Fruit fly (Drosophila melanogaster): ENCODE data around the gene CG4151.

The CG4151 gene

DNA sequence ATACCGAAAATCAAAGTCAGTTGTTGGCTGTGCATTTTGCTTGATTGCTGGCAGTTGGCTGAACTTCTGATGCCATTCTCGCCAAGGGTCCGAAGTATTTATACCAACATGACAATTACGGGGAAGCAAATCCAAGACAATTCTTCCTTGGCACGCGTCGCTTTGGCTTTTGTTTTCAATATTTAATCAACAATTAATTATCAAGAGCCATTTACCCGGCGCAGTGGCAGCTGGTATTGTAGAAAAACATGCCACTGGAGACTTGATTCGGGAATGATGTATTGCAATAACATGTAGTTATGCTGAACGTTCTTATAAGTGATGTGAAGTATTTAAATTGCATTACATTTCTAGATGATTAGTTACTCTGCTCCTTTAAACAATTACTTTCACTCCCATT, at the start of gene CG4151, which contains the start of gene CG32762:
CG4151 (plus strand) TSS at position 348 of the 400 bp plus-strand sequence.
CG32762 (minus strand) TSS at position 101 of the 400 bp plus-strand sequence.
- TF ChIP-seq noc (tag; optimal IDR thresholded peaks at IDR 0.05) = no peak

DNA sequence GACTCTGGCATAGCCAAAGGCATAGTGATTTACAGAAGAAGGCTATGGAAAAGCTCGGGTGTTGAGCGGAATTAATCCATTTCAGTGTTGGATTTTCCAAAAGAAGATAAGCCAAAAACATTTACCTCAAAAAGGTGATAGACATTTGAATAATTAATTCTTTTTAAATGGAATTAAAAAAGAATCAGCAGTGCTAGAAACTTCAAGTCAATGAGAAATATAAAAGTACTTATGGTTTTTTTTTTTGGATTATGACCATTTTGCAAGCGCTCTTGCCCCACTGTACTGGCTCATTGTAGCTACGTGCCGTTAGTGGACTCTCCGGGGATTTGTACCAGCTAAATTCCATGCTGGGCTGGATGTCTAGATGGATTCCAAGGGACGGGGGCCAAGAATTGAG, 15.4 kb upstream of the CG4151 start:
- TF ChIP-seq noc (tag; optimal IDR thresholded peaks at IDR 0.05) = no peak

DNA sequence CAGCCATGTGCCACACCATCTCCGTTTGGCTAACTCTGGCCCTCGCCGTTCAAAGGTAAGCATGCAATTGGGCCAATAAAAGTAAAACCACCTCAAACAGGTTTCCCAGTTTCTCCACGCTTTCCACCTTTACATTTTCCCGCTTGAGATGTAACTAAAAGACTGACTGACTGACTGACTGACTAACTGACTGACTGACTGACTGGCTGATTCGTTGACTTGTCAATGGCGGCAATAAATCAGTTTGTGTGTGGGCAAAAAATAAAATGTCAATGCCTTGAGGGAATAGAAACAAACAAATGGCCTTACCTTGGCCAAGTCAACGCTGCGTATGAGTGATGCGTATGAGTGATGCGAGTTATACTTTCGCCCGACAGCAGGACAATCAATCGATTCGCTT, 13.9 kb upstream of the CG4151 start:
- TF ChIP-seq noc (tag; optimal IDR thresholded peaks at IDR 0.05) = no peak

DNA sequence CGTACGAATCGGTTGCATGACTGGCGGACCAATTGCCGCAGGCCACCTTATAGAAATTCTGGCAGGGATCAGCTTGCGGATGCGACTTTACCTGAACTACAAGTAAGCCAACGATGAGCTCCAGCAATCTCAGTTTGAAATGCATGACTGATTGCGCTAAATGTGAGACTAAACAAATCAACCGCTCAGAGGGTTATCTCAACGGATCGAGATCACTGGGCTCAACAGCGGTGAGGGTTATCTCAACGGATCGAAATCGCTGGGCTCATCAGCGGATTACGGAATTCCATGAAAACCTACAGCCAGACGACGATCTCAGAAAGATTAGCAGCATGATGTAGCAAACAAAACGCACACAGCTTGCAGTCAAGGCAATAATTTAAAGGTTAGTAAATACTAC, 5.4 kb upstream of the CG4151 start, which contains the start of gene frma:
frma (minus strand) TSS at position 152 of the 400 bp plus-strand sequence.
- no peak for TF ChIP-seq noc (tag; optimal IDR thresholded peaks at IDR 0.05)

DNA sequence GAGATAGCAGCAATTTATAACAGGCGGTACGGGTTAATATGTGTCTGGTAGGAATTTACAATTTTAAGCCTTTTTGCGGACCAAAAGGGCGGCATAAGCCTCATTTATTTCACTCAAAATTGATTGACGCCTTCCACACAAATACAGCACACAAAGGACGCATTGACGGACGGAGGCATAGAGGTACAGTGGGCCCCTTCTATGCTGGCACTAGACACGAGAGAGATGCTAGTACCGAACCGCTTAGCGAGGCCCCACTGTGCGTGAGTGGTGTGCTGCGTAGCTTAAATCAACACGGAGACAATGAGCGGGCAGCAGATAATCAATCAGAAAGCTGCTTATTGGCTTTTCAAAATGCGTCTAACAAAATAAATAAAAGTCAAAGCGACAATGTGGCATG, 4.5 kb upstream of the CG4151 start:
- no peak for TF ChIP-seq noc (tag; optimal IDR thresholded peaks at IDR 0.05)

DNA sequence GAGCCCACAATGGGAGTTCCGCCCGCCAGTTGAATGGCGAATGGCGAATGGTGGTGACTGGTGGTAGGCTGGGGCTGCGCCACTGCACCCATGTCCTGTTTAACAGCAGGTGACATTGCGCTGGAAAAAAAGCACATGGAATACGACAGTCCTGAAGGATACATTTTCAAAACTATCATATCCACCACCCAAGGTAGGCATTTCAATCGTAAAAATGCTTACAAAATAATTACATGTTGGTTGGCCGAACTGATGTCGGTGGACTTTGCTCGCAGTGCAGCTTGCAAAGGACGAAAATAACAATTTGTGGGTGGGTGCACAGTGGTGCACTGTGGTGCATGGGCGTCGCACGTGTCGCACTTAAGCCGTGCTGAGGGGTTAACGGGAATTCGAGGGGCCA, 2.6 kb downstream of the CG4151 start:
- TF ChIP-seq noc (tag; optimal IDR thresholded peaks at IDR 0.05) = no peak

DNA sequence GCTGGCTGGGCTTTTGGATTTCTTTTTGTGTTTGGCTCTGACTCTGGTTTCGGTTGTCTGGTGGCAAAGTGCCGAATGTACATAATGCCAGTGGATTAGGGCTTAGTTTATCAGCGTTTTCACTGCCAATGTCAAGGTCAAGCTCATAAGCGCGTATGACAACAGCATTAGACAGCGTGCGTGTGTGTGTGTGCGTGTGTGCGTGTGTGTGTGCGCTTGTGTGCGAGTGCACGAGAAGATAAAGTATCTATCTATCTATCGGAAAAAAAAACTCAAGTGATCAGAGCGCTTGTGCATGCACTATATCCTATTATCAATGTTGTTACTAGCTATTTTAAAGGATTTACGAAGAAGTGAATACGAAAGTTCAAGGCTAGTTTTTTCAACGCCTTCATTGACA, 9.9 kb downstream of the CG4151 start:
- no peak for TF ChIP-seq noc (tag; optimal IDR thresholded peaks at IDR 0.05)

DNA sequence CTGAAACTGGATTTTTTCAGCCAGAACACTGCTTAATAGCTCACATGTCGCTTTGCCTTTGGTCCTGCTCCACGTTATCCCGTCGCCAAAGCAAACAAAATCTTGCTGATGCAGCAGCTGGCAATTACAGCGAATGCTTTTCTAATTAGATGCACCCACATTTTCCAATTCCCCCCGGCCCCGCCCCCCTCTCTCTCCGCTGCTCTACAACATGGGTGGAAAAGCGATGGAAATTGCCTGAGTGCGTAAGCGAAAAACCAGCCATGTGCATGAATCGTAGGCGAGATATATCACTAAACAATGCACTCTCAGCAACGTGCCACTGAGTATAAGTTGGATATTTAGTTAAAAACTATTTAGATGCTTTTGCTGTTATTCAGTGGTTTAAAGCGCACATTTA, 13.9 kb downstream of the CG4151 start:
- no peak for TF ChIP-seq noc (tag; optimal IDR thresholded peaks at IDR 0.05)

DNA sequence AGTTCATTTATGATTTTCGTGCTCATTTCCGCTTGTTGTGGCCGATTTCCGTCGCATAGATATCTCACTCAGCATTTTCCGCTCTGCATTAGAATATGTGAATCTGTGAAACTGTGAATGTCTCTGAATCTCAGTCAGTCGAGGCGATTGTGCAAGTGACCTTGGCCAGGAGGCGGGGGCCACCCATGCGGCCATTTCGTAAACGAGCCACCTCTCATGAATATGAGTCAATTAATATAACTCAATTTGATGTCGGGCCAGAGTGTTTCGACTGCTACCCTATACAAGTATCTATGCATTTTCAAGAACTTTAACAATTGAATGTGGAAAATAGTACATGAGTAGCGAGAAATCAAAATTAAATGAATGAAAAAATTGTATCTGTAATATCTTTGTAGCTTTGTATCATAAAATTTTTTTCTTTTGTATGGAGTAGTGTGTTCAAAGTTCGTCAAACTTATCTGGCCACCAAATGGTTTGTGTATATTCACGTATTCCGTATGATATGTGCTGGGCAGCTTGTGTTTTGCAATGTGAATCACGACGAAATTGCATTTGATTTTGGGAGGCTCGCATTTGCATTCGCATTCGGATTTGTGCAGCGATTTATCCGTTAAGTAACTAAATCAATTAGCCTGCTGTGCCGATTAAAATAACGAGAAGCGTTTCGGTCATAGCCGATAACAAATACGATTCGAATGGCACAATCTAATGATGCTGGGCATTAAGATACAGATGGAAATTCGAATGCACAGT, 14.8 kb downstream of the CG4151 start, which contains the start of gene CG12730:
CG12730 (plus strand) TSS at position 706 of the 756 bp plus-strand sequence.
- TF ChIP-seq noc (tag; optimal IDR thresholded peaks at IDR 0.05) = no peak

DNA sequence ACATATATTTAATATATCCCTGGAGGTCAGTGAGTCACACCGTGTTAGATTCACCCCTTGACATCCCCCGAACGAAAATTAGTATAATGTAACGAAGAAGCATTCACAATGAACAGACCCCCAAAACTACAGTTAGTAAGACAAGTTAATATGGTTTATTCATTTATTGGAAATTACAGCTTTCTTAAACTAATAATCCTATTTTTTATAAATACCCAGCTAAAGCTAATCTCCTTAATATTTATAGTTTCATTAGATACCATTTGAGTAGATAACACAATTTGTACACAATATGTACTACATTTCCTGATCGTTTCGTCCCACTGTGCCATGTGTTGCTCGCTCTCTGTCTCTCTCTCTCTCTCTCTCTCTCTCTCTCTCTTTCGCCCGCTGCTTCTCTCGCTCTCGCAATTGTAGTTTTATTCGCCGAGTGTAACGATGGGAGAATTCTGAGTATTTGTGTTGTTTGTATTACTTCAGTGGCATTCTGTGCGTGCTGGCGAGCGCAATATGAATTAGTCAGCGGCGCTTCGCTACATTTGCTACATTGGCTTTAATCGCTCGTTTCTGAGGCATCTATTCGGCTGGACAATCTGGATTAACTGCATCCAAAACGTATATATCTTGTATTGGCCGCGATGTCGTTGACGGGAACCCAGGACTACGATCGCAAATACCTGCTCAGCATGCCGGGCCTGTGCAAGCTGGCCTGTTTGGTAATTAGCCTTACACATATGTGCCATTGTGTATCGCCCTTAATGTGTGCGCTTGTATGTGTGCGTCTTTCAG, 15.7 kb downstream of the CG4151 start:
- no peak for TF ChIP-seq noc (tag; optimal IDR thresholded peaks at IDR 0.05)

DNA sequence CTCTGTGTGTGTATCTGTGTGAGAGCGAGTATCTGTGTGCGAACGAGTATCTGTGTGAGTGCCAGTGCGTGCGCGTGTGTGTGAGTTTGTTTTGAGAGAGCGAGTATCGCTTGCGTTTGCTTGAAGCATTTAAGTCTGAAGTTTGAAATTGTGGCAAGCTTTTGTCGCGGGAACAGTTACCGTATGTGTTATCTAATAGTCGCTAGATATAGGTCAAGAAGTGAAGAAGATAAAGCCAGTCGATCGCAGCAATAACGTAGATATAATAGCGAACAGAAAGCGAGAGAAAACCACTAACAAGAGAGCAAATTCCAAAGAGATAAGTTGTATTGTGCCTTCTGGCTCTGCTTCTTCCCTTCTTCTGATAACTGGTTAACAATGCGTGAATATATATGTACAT, 16.9 kb downstream of the CG4151 start:
- TF ChIP-seq noc (tag; optimal IDR thresholded peaks at IDR 0.05) = no peak

DNA sequence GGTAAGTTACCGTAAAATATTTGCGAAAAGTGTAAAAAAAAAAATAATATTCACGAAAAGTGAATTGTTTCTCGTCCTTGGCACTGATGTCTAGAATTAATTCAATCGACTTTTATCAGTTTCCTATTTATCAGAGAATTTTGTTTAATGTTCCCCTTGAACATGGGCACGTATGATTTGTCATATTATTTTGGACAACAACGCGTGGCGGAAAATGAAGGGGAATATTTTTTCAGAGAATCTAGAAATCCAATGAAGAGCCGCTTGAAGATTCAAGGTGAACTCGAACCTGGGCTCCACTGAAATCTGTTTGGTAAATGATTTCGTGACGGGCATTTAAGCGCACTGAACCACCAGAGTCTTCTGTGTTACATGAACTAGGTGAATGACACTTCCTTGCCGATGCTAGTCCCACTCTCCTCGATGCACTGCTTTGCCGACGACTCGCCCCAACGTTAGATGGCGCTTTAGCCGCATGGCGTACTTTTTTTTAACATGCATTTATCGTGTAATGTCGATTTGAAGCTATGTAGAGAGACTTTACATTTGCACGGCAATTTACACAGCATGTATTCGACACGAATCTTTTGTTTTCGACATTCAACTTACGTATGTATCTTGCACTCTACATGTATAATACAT, 23.1 kb downstream of the CG4151 start:
- TF ChIP-seq noc (tag; optimal IDR thresholded peaks at IDR 0.05) = no peak

All from whole organism, larva.